Worm (Caenorhabditis elegans): ENCODE results near the gene rhr-2.

DNA sequence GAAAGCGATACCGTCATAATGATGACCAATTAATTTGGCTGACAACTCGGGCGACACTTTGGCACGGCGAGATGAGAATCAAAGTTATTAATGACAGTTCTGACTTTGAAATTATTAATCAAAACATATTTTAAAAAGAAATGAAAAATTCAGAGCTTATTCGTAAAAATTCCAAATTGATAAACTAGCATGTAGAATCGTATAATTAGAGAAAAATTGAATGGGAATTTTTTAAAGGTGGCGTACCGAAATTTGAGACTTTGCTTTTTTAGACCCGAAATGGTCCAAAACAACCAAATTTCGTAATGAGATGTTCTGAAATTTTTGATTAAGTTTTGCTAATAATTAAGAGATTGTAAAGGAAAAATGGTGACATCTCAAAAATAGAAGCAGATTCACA, 4.0 kb downstream of the rhr-2 start, which contains the start of gene daf-11:
- TF ChIP-seq hmbx-1 (tag; optimal IDR thresholded peaks at IDR 0.05) (no peak), tra-4 (tag; optimal IDR thresholded peaks at IDR 0.05) (no peak), ama-1 (optimal IDR thresholded peaks at IDR 0.05) (no peak), flt-1 (GFP tag; IDR thresholded peaks at IDR 0.05) (no peak), F13C5.2 (tag; optimal IDR thresholded peaks at IDR 0.05) (no peak), ceh-36 (tag; optimal IDR thresholded peaks at IDR 0.05) (no peak), ets-7 (tag; optimal IDR thresholded peaks at IDR 0.05) (no peak), B0310.2 (tag; optimal IDR thresholded peaks at IDR 0.05) (no peak), ceh-13 (GFP tag; optimal IDR thresholded peaks at IDR 0.05) (no peak), tbx-37 (GFP tag; conservative IDR thresholded peaks at IDR 0.05) (no peak)
